Worm (Caenorhabditis elegans) whole organism, L1 larva: ENCODE measurements around the gene F01D5.6.

Source experiments
- C04F5.9 ChIP-seq: sonication (generic microtip); optimal IDR thresholded peaks from 2 replicates; lab custom pipeline; 2016; ENCODE audit warnings: missing genetic modification characterization, missing compliant biosample characterization
- C16A3.4 ChIP-seq: fragments of 150-350 bp; optimal IDR thresholded peaks from 2 replicates; lab custom pipeline; 2014; ENCODE audit warnings: missing biosample characterization, missing genetic modification characterization
- Y116A8C.19 ChIP-seq: sonication (generic microtip); optimal IDR thresholded peaks from 2 replicates; lab custom pipeline; 2016; ENCODE audit warnings: missing compliant biosample characterization, missing genetic modification characterization, borderline replicate concordance
- aha-1 ChIP-seq: fragments of 150-350 bp; optimal IDR thresholded peaks from 2 replicates; lab custom pipeline; 2014; ENCODE audit warnings: missing biosample characterization, missing genetic modification characterization
- aly-2 ChIP-seq: fragments of 150-350 bp; optimal IDR thresholded peaks from 2 replicates; lab custom pipeline; 2014; ENCODE audit warnings: missing biosample characterization, missing genetic modification characterization
- ceh-8 ChIP-seq: fragments of 200-800 bp; sonication (Bioruptor generic); optimal IDR thresholded peaks from 2 replicates; lab custom pipeline; 2018; ENCODE audit warnings: mild to moderate bottlenecking, missing genetic modification characterization, moderate library complexity, missing compliant biosample characterization
- ceh-82 ChIP-seq, 3 experiments: fragments of 150-350 bp in 1 of 3; sonication (generic microtip) in 2 of 3; optimal IDR thresholded peaks; 2 replicates each; lab custom pipeline; 2014 to 2017; ENCODE audit warnings: missing biosample characterization in 3 of 3, missing genetic modification characterization in 3 of 3
- ceh-90 ChIP-seq: sonication (generic microtip); optimal IDR thresholded peaks from 2 replicates; lab custom pipeline; 2016; ENCODE audit warnings: missing genetic modification characterization, missing compliant biosample characterization
- ces-1 ChIP-seq: fragments of 150-350 bp; optimal IDR thresholded peaks from 2 replicates; lab custom pipeline; 2014; ENCODE audit warnings: missing biosample characterization, missing genetic modification reagents, missing genetic modification characterization
- dsc-1 ChIP-seq: sonication (generic microtip); optimal IDR thresholded peaks from 2 replicates; lab custom pipeline; 2016; ENCODE audit warnings: mild to moderate bottlenecking, missing genetic modification characterization, missing compliant biosample characterization
- efl-3 ChIP-seq: fragments of 200-800 bp; sonication (Bioruptor generic); optimal IDR thresholded peaks from 2 replicates; lab custom pipeline; 2018; ENCODE audit warnings: mild to moderate bottlenecking, missing genetic modification characterization, missing compliant biosample characterization
- egl-13 ChIP-seq: sonication (generic microtip); optimal IDR thresholded peaks from 2 replicates; lab custom pipeline; 2016; ENCODE audit warnings: missing genotype, missing genetic modification reagents, missing genetic modification characterization, missing compliant biosample characterization
- elt-2 ChIP-seq: sonication (generic microtip); optimal IDR thresholded peaks from 2 replicates; lab custom pipeline; 2016; ENCODE audit warnings: missing genetic modification characterization, mild to moderate bottlenecking, inconsistent platforms, missing compliant biosample characterization, missing genetic modification reagents
- ets-5 ChIP-seq: fragments of 200-800 bp; sonication (Bioruptor generic); IDR thresholded peaks from 2 replicates; pipeline ENCODE4 v1.3.6; 2022; ENCODE audit warnings: missing genetic modification characterization, missing compliant biosample characterization
- fkh-10 ChIP-seq: sonication (generic microtip); optimal IDR thresholded peaks from 2 replicates; lab custom pipeline; 2017; ENCODE audit warnings: missing biosample characterization, missing genetic modification reagents, missing genetic modification characterization
- fkh-8 ChIP-seq: sonication (generic microtip); optimal IDR thresholded peaks from 2 replicates; lab custom pipeline; 2016; ENCODE audit warnings: mild to moderate bottlenecking, missing genetic modification characterization, missing compliant biosample characterization
- fos-1 ChIP-seq: fragments of 150-350 bp; optimal IDR thresholded peaks from 2 replicates; lab custom pipeline; 2014; ENCODE audit warnings: missing biosample characterization, missing genetic modification characterization
- hlh-4 ChIP-seq: sonication (generic microtip); optimal IDR thresholded peaks from 2 replicates; lab custom pipeline; 2016; ENCODE audit warnings: mild to moderate bottlenecking, missing genetic modification characterization, missing compliant biosample characterization
- jun-1 ChIP-seq: fragments of 150-350 bp; optimal IDR thresholded peaks from 2 replicates; lab custom pipeline; 2014; ENCODE audit warnings: missing biosample characterization, missing genetic modification reagents, missing genetic modification characterization
- lir-3 ChIP-seq: sonication (generic microtip); optimal IDR thresholded peaks from 2 replicates; lab custom pipeline; 2016; ENCODE audit warnings: mild to moderate bottlenecking, missing genetic modification characterization, moderate library complexity, missing compliant biosample characterization; ENCODE audit not compliant: poor library complexity
- lsy-2 ChIP-seq, 2 experiments: fragments of 150-350 bp; optimal IDR thresholded peaks; 2 replicates each; lab custom pipeline; 2014; ENCODE audit warnings: missing biosample characterization in 2 of 2, missing genetic modification characterization in 2 of 2
- mdl-1 ChIP-seq, 2 experiments: fragments of 150-350 bp; optimal IDR thresholded peaks; 2 replicates each; lab custom pipeline; 2014 to 2017; ENCODE audit warnings: missing biosample characterization in 2 of 2, missing genetic modification characterization in 2 of 2, inconsistent platforms in 1 of 2
- mep-1 ChIP-seq: fragments of 150-350 bp; optimal IDR thresholded peaks from 2 replicates; lab custom pipeline; 2014; ENCODE audit warnings: missing biosample characterization, missing genetic modification characterization
- nhr-11 ChIP-seq: fragments of 150-350 bp; optimal IDR thresholded peaks from 2 replicates; lab custom pipeline; 2014; ENCODE audit warnings: missing biosample characterization, missing genetic modification characterization
- nhr-12 ChIP-seq: sonication (generic microtip); optimal IDR thresholded peaks from 2 replicates; lab custom pipeline; 2017; ENCODE audit warnings: missing biosample characterization, missing genetic modification characterization
- nhr-20 ChIP-seq: sonication (generic microtip); optimal IDR thresholded peaks from 2 replicates; lab custom pipeline; 2016; ENCODE audit warnings: mild to moderate bottlenecking, missing genetic modification characterization, missing compliant biosample characterization
- nhr-237 ChIP-seq: fragments of 150-350 bp; optimal IDR thresholded peaks from 2 replicates; lab custom pipeline; 2014; ENCODE audit warnings: missing biosample characterization, missing genetic modification characterization
- nhr-47 ChIP-seq: sonication (generic microtip); optimal IDR thresholded peaks from 2 replicates; lab custom pipeline; 2016; ENCODE audit warnings: mild to moderate bottlenecking, missing genetic modification characterization, moderate library complexity, missing compliant biosample characterization
- nhr-71 ChIP-seq: sonication (generic microtip); optimal IDR thresholded peaks from 2 replicates; lab custom pipeline; 2016; ENCODE audit warnings: mild to moderate bottlenecking, missing genetic modification characterization, moderate library complexity, missing compliant biosample characterization
- nhr-77 ChIP-seq: fragments of 150-350 bp; optimal IDR thresholded peaks from 2 replicates; lab custom pipeline; 2014; ENCODE audit warnings: missing biosample characterization, missing genetic modification characterization
- nhr-85 ChIP-seq: sonication (generic microtip); peaks from one replicate; lab custom pipeline; 2016; ENCODE audit warnings: missing genetic modification characterization, inconsistent platforms, missing compliant biosample characterization
- pag-3 ChIP-seq: sonication (generic microtip); optimal IDR thresholded peaks from 2 replicates; lab custom pipeline; 2017; ENCODE audit warnings: missing genetic modification characterization, mild to moderate bottlenecking, missing compliant biosample characterization, antibody characterized with exemption, borderline replicate concordance; ENCODE audit not compliant: insufficient read depth
- pqm-1 ChIP-seq: sonication (generic microtip); optimal IDR thresholded peaks from 3 replicates; lab custom pipeline; 2017; ENCODE audit warnings: missing biosample characterization, missing genetic modification characterization
- swsn-7 ChIP-seq: sonication (generic microtip); optimal IDR thresholded peaks from 2 replicates; lab custom pipeline; 2016; ENCODE audit warnings: missing genetic modification characterization, missing compliant biosample characterization
- tbx-2 ChIP-seq: sonication (generic microtip); optimal IDR thresholded peaks from 2 replicates; lab custom pipeline; 2016; ENCODE audit warnings: missing genetic modification characterization, missing compliant biosample characterization
- tlp-1 ChIP-seq: fragments of 150-350 bp; optimal IDR thresholded peaks from 2 replicates; lab custom pipeline; 2014; ENCODE audit warnings: missing biosample characterization, missing genetic modification characterization
- unc-130 ChIP-seq: fragments of 150-350 bp; optimal IDR thresholded peaks from 2 replicates; lab custom pipeline; 2017; ENCODE audit warnings: missing biosample characterization, missing genetic modification characterization, inconsistent platforms
- unc-30 ChIP-seq: sonication (generic microtip); optimal IDR thresholded peaks from 2 replicates; lab custom pipeline; 2017; ENCODE audit warnings: missing biosample characterization, missing genetic modification characterization
- xbp-1 ChIP-seq: sonication (generic microtip); optimal IDR thresholded peaks from 2 replicates; lab custom pipeline; 2016; ENCODE audit warnings: missing genetic modification characterization, missing compliant biosample characterization
- zip-4 ChIP-seq: fragments of 200-800 bp; sonication (Bioruptor generic); optimal IDR thresholded peaks from 2 replicates; lab custom pipeline; 2018; ENCODE audit warnings: mild to moderate bottlenecking, missing genetic modification characterization, moderate library complexity, missing compliant biosample characterization
- ztf-4 ChIP-seq: fragments of 150-350 bp; optimal IDR thresholded peaks from 2 replicates; lab custom pipeline; 2014; ENCODE audit warnings: missing biosample characterization, missing genetic modification characterization

The F01D5.6 gene

DNA sequence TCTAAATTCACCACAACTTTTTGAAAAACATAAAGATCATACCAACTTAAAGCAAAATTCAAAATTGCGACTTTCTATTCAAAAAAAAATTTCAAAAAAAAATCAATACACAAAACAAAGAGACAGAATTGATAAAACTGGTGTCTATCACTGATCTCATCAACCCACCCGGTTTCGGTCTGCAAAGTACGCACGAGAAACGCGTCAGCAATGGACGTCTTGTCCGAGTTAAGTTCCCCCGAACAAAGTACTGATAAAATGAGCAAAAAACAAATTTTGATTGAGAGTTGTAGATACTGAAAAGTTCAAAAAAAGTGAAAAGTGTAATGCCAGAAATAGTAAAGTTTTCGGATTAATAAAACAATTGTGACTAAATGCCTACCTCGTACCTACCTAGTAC lies 48.0 kb upstream of the F01D5.6 start (continued):
- TF ChIP-seq mep-1 (tag; lab: Kevin White, UChicago), result no peak
- no peak for TF ChIP-seq egl-13 (tag; lab: Kevin White, UChicago)
- no peak for TF ChIP-seq nhr-11 (tag; lab: Kevin White, UChicago)

DNA sequence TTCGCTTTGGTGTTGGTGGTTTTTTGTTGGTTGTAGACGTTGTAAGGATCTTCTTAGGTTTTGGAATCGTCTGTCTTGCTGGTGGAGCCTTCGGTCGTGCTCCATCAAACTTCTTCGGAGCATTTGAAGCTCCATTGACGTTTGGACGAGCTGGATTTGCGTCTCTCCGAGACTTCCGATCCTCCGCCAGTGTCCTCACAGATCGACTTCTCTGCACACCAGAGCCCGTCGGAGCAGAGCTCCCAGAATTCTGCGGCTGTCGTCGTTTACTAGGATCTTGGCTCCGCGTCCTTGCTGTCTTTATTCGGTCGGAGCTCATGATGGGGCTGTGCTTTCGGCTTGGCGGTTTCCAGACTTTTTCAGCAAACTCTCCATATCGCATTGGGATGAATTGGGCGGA lies 44.7 kb upstream of the F01D5.6 start:
- no peak for TF ChIP-seq aly-2 (tag; lab: Kevin White, UChicago)
- TF ChIP-seq xbp-1 (tag; lab: Kevin White, UChicago), result no peak
- peak; percentile 14 for TF ChIP-seq nhr-85
- no peak for TF ChIP-seq unc-130 (tag; lab: Kevin White, UChicago)

DNA sequence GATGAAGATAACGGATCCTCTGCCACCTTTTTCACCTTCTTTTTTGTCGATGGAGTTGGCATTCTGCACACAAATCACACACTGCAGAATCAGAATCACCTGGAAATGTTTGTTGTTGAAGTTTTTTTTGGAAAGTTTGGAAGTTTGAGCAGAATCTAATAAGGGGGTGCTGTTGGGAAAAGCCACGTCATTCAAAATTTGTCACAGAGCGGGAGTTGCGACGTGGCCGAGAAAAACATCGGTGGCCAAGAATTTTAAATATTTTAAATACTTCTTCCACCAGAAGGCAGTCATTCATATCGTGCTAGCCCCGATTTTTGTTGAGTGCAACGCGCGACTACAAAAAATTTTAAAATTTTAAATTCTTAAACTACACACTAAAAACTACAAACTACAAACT lies 44.0 kb upstream of the F01D5.6 start, which contains the start of gene rpi-1:
rpi-1 (minus strand) TSS at position 101 of the 400 bp plus-strand sequence.
- TF ChIP-seq fkh-10, result no peak
- no peak for TF ChIP-seq tbx-2
- TF ChIP-seq hlh-4 (tag; lab: Kevin White, UChicago), result no peak
- no peak for TF ChIP-seq elt-2 (tag; lab: Kevin White, UChicago)
- TF ChIP-seq tlp-1 (tag; lab: Kevin White, UChicago), result no peak
- TF ChIP-seq ztf-4, result no peak
- no peak for TF ChIP-seq efl-3
- no peak for TF ChIP-seq mep-1 (tag; lab: Kevin White, UChicago)
- no peak for TF ChIP-seq aly-2 (tag; lab: Kevin White, UChicago)
- no peak for TF ChIP-seq xbp-1 (tag; lab: Kevin White, UChicago)
- no peak for TF ChIP-seq fos-1
- TF ChIP-seq unc-30 (tag; lab: Kevin White, UChicago), result no peak
- no peak for TF ChIP-seq C04F5.9
- TF ChIP-seq zip-4, result no peak
- no peak for TF ChIP-seq ceh-90
- TF ChIP-seq fkh-8, result no peak
- no peak for TF ChIP-seq nhr-12

DNA sequence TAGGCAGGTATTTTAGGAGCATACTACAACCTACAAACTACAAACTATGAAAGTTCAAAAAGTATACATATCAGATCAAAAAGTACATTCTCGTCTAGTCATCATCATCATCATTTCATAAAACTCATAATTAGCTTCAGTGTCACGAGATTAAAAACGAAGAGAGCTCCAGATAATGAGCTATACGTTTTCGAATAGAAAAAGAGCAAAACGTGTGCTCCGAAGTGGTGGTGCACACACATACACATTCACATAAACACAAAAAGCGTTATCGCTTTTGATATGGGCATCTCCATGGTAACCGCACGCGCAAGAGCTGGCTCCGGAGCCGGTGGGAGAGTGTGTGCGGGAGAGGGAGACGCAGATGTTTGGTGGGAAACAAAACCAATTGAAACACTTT lies 42.0 kb upstream of the F01D5.6 start:
- TF ChIP-seq nhr-47, result peak; percentile 26
- no peak for TF ChIP-seq fos-1
- peak; percentile 87 for TF ChIP-seq fkh-8
- no peak for TF ChIP-seq ces-1
- no peak for TF ChIP-seq xbp-1 (tag; lab: Kevin White, UChicago)
- TF ChIP-seq nhr-20 (tag; lab: Kevin White, UChicago), result peak; percentile 2
- peak; percentile 67 for TF ChIP-seq dsc-1 (tag; lab: Kevin White, UChicago)
- TF ChIP-seq pag-3 (tag; lab: Kevin White, UChicago), result no peak
- no peak for TF ChIP-seq lir-3 (tag; lab: Kevin White, UChicago)
- no peak for TF ChIP-seq ets-5 (GFP tag; lab: Robert Waterston, UW)
- peak; percentile 17 for TF ChIP-seq ceh-8 (GFP tag; lab: Kevin White, UChicago)
- peak; percentile 15 for TF ChIP-seq fkh-10
- TF ChIP-seq jun-1 (tag; lab: Kevin White, UChicago), result peak; percentile 12
- TF ChIP-seq nhr-71 (tag; lab: Kevin White, UChicago), result peak; percentile 49
- no peak for TF ChIP-seq aha-1 (tag; lab: Kevin White, UChicago)
- peak; percentile 7 for TF ChIP-seq swsn-7 (tag; lab: Kevin White, UChicago)

DNA sequence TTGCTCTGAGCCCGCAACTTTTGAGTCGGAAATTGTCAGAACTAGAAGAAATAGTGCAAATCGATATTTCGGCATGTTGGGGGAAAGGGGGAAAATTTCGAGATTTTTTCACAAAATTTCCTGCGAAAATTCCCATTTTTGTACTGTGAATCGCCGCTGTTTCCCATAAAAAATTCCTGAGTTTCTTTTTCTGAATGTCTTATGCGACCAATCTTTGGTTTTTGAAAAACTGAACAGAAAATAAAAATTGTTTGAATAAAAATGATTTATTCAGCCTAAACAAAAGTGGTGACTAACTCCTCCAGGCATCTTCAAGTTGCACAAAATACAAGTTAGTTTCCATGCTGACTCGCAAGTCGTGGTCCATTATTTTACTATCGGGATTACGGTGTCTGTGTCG lies 40.1 kb upstream of the F01D5.6 start, which contains the start of gene W07G1.7:
W07G1.7 (minus strand) TSS at position 101 of the 400 bp plus-strand sequence.
- TF ChIP-seq nhr-237 (tag; lab: Kevin White, UChicago) (no peak), hlh-4 (tag; lab: Kevin White, UChicago) (no peak), nhr-77 (tag; lab: Kevin White, UChicago) (no peak), mdl-1 (tag; optimal IDR thresholded peaks at IDR 0.05; lab: Kevin White, UChicago) (no peak), aha-1 (tag; lab: Kevin White, UChicago) (no peak), Y116A8C.19 (tag; lab: Kevin White, UChicago) (no peak), lsy-2 (tag; optimal IDR thresholded peaks at IDR 0.05; lab: Kevin White, UChicago) (no peak), ceh-82 (tag; optimal IDR thresholded peaks at IDR 0.05; lab: Kevin White, UChicago) (no peak), efl-3 (no peak), C16A3.4 (tag; lab: Kevin White, UChicago) (no peak), swsn-7 (tag; lab: Kevin White, UChicago) (no peak), pqm-1 (tag; lab: Kevin White, UChicago) (no peak), tbx-2 (no peak)
